Worm (Caenorhabditis elegans) whole organism, L4/young adult: ENCODE results near the gene W04G3.11.

Experiments used
- W03F9.2 ChIP-seq: fragments of 150-350 bp; optimal IDR thresholded peaks from 2 replicates; lab custom pipeline; 2014; ENCODE audit warnings: missing biosample characterization, missing genetic modification characterization
- dao-5 ChIP-seq: sonication (generic microtip); optimal IDR thresholded peaks from 2 replicates; lab custom pipeline; 2016; ENCODE audit warnings: missing genotype, missing genetic modification characterization, moderate library complexity, missing compliant biosample characterization
- him-1 ChIP-seq: sonication (generic microtip); optimal IDR thresholded peaks from 2 replicates; lab custom pipeline; 2016; ENCODE audit warnings: missing genotype, missing genetic modification reagents, missing genetic modification characterization, missing compliant biosample characterization

ce11 chrX:11072701-11073100, 16.3 kb upstream of the W04G3.11 start:
- TF ChIP-seq dao-5 (tag; lab: Kevin White, UChicago) = no peak
- TF ChIP-seq W03F9.2 (tag; lab: Kevin White, UChicago) = no peak
- TF ChIP-seq him-1 (tag; lab: Kevin White, UChicago) = no peak
